Fruit fly (Drosophila melanogaster): ENCODE measurements around the gene CG2955.

DNA sequence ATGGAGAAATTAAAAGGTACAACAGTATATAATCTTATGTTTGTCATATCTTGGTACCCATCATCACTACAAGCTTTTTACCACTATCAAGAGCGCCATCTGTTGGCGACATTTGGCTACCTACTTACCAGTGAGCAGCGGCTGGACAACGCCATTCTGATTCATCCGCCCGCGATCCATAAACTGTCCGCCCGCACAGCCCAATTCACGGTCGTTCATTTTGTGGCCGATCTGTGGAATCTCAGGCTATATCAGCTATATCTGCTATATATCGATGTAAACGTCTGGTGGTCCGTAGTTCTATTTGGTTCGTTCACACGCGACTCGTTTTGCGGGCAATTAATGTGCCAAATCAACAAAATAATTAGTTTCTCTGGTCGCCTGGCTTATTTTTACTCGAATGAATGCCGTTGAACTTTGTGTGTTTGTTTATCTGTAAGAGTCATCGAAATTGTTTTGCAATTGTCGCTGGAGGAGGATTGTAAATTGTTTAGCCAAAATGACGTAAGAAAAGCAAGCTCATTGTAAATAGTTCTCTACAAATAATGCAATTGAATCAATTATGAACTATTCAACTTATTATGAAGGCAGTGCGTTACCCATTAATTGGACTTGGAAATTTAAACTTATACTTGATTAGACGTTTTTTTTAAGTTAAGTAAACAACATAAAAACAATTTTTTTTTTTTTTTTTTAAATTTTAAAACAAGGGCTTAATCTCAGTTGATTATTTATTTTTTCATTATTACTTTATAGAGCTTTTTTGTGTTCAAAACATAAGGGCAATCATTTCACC is 47.5 kb downstream of the CG2955 start:
- TF ChIP-seq Met (GFP tag; optimal IDR thresholded peaks at IDR 0.05): no peak
- TF ChIP-seq esn (GFP tag; optimal IDR thresholded peaks at IDR 0.05): no peak
- TF ChIP-seq CG8632 (GFP tag; optimal IDR thresholded peaks at IDR 0.05): no peak
- TF ChIP-seq Ets21C (GFP tag; optimal IDR thresholded peaks at IDR 0.05): no peak
- no peak for TF ChIP-seq topi (GFP tag; optimal IDR thresholded peaks at IDR 0.05)
